Fruit fly (Drosophila melanogaster): ENCODE measurements around the gene Mcm10.

The Mcm10 gene

dm6 chr2L:21141714-21142500, 37.8 kb upstream of the Mcm10 start, which contains the start of gene Dap160 (continued):
- TF ChIP-seq CG9876 (GFP tag; optimal IDR thresholded peaks at IDR 0.05) (no peak), CG8944 (GFP tag; optimal IDR thresholded peaks at IDR 0.05) (no peak), Ravus (GFP tag; IDR thresholded peaks at IDR 0.05) (no peak), gt (GFP tag; IDR thresholded peaks at IDR 0.05) (no peak), schlank (tag; optimal IDR thresholded peaks at IDR 0.05) (no peak), btn (GFP tag; optimal IDR thresholded peaks at IDR 0.05) (no peak), p53 (GFP tag; optimal IDR thresholded peaks at IDR 0.05) (no peak), CG34224 (GFP tag; IDR thresholded peaks at IDR 0.05; ENCODE audit: partially characterized antibody) (peak; percentile 79), ranshi (GFP tag; IDR thresholded peaks at IDR 0.05) (no peak), CG7357 (GFP tag; IDR thresholded peaks at IDR 0.05) (peak; percentile 62), Fer2 (tag; optimal IDR thresholded peaks at IDR 0.05) (no peak), az2 (GFP tag; optimal IDR thresholded peaks at IDR 0.05) (no peak), sug (tag; optimal IDR thresholded peaks at IDR 0.05) (peak; percentile 5), CG6689 (GFP tag; IDR thresholded peaks at IDR 0.05) (no peak), ewg (GFP tag; optimal IDR thresholded peaks at IDR 0.05) (no peak), CG4820 (GFP tag; optimal IDR thresholded peaks at IDR 0.05) (no peak), CG10321 (GFP tag; IDR thresholded peaks at IDR 0.05) (no peak), CG15514 (GFP tag; optimal IDR thresholded peaks at IDR 0.05) (peak; percentile 82), Atf-2 (GFP tag; optimal IDR thresholded peaks at IDR 0.05) (no peak), Fer3 (tag; optimal IDR thresholded peaks at IDR 0.05) (no peak), CG18011 (GFP tag; optimal IDR thresholded peaks at IDR 0.05) (no peak), CG1792 (GFP tag; optimal IDR thresholded peaks at IDR 0.05) (no peak), wek (GFP tag; optimal IDR thresholded peaks at IDR 0.05) (no peak), cg (GFP tag; optimal IDR thresholded peaks at IDR 0.05) (peak; percentile 61), CG10267 (tag; optimal IDR thresholded peaks at IDR 0.05) (peak; percentile 89), lmd (GFP tag; IDR thresholded peaks at IDR 0.05) (no peak), CG17612 (GFP tag; IDR thresholded peaks at IDR 0.05) (no peak), hb (GFP tag; IDR thresholded peaks at IDR 0.05; ENCODE audit: partially characterized antibody) (peak; percentile 63; the same call in 1 of the 3 replicates), CG14050 (GFP tag; IDR thresholded peaks at IDR 0.05) (no peak), ind (GFP tag; optimal IDR thresholded peaks at IDR 0.05) (no peak), CG10431 (GFP tag; optimal IDR thresholded peaks at IDR 0.05) (no peak), oc (tag; optimal IDR thresholded peaks at IDR 0.05) (no peak), lbe (GFP tag; optimal IDR thresholded peaks at IDR 0.05) (peak; percentile 3), CG11247 (GFP tag; IDR thresholded peaks at IDR 0.05) (no peak), CG9817 (tag; optimal IDR thresholded peaks at IDR 0.05) (no peak), B-H2 (GFP tag; optimal IDR thresholded peaks at IDR 0.05) (peak; percentile 8), gem (tag; optimal IDR thresholded peaks at IDR 0.05) (no peak), NC2β (GFP tag; optimal IDR thresholded peaks at IDR 0.05) (no peak), sob (GFP tag; IDR thresholded peaks at IDR 0.05) (peak; percentile 59; the same call in 1 of the 2 replicates), Chrac-16 (GFP tag; optimal IDR thresholded peaks at IDR 0.05) (no peak), Dref (GFP tag; IDR thresholded peaks at IDR 0.05) (peak; percentile 82), zfh1 (GFP tag; IDR thresholded peaks at IDR 0.05) (no peak), CG2129 (GFP tag; IDR thresholded peaks at IDR 0.05; ENCODE audit: partially characterized antibody) (peak; percentile 28; the same call in 1 of the 2 replicates), Stat92E (GFP tag; optimal IDR thresholded peaks at IDR 0.05) (no peak), hbn (GFP tag; IDR thresholded peaks at IDR 0.05; ENCODE audit: partially characterized antibody) (peak; percentile 67), BtbVII (GFP tag; optimal IDR thresholded peaks at IDR 0.05) (no peak), da (GFP tag; optimal IDR thresholded peaks at IDR 0.05) (no peak), h (optimal IDR thresholded peaks at IDR 0.05) (no peak), H15 (GFP tag; IDR thresholded peaks at IDR 0.05) (no peak), CG6175 (GFP tag; IDR thresholded peaks at IDR 0.05) (no peak)
